Worm (Caenorhabditis elegans): Measurements from ENCODE around the gene strm-1.

DNA sequence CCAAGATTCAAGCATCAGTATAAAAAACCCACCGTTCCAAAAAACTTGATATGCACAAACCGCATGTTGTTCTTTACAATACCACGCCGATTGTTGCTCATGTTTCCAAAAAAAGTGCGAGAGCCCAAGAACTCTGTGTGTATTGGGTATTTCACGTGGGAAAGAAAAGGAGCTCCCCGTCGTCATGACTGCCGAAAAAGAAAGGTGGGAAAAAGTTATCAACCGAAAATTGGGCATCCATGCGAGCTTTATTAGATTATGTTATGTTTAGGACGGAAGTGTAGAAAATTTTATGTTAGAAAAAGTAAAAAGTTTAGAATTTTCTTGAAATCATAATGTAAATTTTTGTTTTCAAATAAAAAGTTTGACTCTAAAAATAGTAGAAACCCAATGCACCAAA is 33.4 kb upstream of the strm-1 start, which contains the start of gene H04J21.4:
- TF ChIP-seq him-1 (tag; optimal IDR thresholded peaks at IDR 0.05) (no peak), dao-5 (tag; optimal IDR thresholded peaks at IDR 0.05) (no peak)

All from whole organism, L4/young adult.